Worm (Caenorhabditis elegans) whole organism, mixed stage, embryonic: ENCODE measurements around the gene pgph-1.

Experiments used
- M03D4.4 ChIP-seq: sonication (generic microtip); optimal IDR thresholded peaks from 2 replicates; lab custom pipeline; 2017; ENCODE audit warnings: mild to moderate bottlenecking, missing genetic modification characterization, missing compliant biosample characterization
- bed-3 ChIP-seq: fragments of 200-800 bp; sonication (Bioruptor generic); optimal IDR thresholded peaks from 3 replicates; lab custom pipeline; 2018; ENCODE audit warnings: mild to moderate bottlenecking, missing genetic modification characterization, moderate library complexity, missing compliant biosample characterization
- ceh-39 ChIP-seq: fragments of 150-350 bp; optimal IDR thresholded peaks from 2 replicates; lab custom pipeline; 2014; ENCODE audit warnings: missing biosample characterization, missing genetic modification characterization
- ceh-43 ChIP-seq: fragments of 200-800 bp; sonication (Bioruptor generic); optimal IDR thresholded peaks from 2 replicates; lab custom pipeline; 2018; ENCODE audit warnings: mild to moderate bottlenecking, missing genetic modification characterization, moderate library complexity, missing compliant biosample characterization
- ceh-83 ChIP-seq: fragments of 200-800 bp; sonication (Bioruptor generic); optimal IDR thresholded peaks from 2 replicates; lab custom pipeline; 2018; ENCODE audit warnings: mild to moderate bottlenecking, missing genetic modification characterization, missing compliant biosample characterization
- ces-1 ChIP-seq: fragments of 150-350 bp; optimal IDR thresholded peaks from 2 replicates; lab custom pipeline; 2014; ENCODE audit warnings: missing biosample characterization, missing genetic modification reagents, missing genetic modification characterization
- cnd-1 ChIP-seq: fragments of 200-800 bp; sonication (Bioruptor generic); optimal IDR thresholded peaks from 2 replicates; lab custom pipeline; 2018; ENCODE audit warnings: mild to moderate bottlenecking, missing genetic modification characterization, missing compliant biosample characterization
- drap-1 ChIP-seq: fragments of 200-800 bp; sonication (Bioruptor generic); optimal IDR thresholded peaks from 3 replicates; lab custom pipeline; 2018; ENCODE audit warnings: mild to moderate bottlenecking, missing genetic modification characterization, missing compliant biosample characterization
- elt-1 ChIP-seq: sonication (generic microtip); optimal IDR thresholded peaks from 2 replicates; lab custom pipeline; 2017; ENCODE audit warnings: missing genetic modification characterization, mild to moderate bottlenecking, missing compliant biosample characterization, antibody characterized with exemption, moderate library complexity, borderline replicate concordance; ENCODE audit not compliant: insufficient read depth
- elt-3 ChIP-seq: fragments of 150-350 bp; optimal IDR thresholded peaks from 2 replicates; lab custom pipeline; 2014; ENCODE audit warnings: missing biosample characterization, missing genetic modification characterization
- flh-1 ChIP-seq: fragments of 200-800 bp; sonication (Bioruptor generic); optimal IDR thresholded peaks from 2 replicates; lab custom pipeline; 2018; ENCODE audit warnings: mild to moderate bottlenecking, missing genetic modification characterization, moderate library complexity, missing compliant biosample characterization
- ham-2 ChIP-seq: fragments of 200-800 bp; sonication (Bioruptor generic); optimal IDR thresholded peaks from 2 replicates; lab custom pipeline; 2018; ENCODE audit warnings: mild to moderate bottlenecking, missing genetic modification characterization, missing compliant biosample characterization
- hlh-1 ChIP-seq: fragments of 150-350 bp; optimal IDR thresholded peaks from 2 replicates; lab custom pipeline; 2014; ENCODE audit warnings: missing biosample characterization, missing genetic modification reagents, missing genetic modification characterization
- lin-13 ChIP-seq: fragments of 150-350 bp; optimal IDR thresholded peaks from 2 replicates; lab custom pipeline; 2014; ENCODE audit warnings: missing biosample characterization, missing genetic modification characterization
- lin-32 ChIP-seq: fragments of 200-800 bp; sonication (Bioruptor generic); optimal IDR thresholded peaks from 2 replicates; lab custom pipeline; 2018; ENCODE audit warnings: mild to moderate bottlenecking, missing genetic modification characterization, missing compliant biosample characterization
- lsy-2 ChIP-seq: fragments of 150-350 bp; optimal IDR thresholded peaks from 2 replicates; lab custom pipeline; 2014; ENCODE audit warnings: missing biosample characterization, missing genetic modification characterization
- mep-1 ChIP-seq: fragments of 150-350 bp; optimal IDR thresholded peaks from 2 replicates; lab custom pipeline; 2017; ENCODE audit warnings: missing biosample characterization, missing genetic modification reagents, missing genetic modification characterization, inconsistent platforms
- mls-2 ChIP-seq: sonication (generic microtip); optimal IDR thresholded peaks from 2 replicates; lab custom pipeline; 2016; ENCODE audit warnings: mild to moderate bottlenecking, missing genetic modification characterization, moderate library complexity, missing compliant biosample characterization
- nhr-2 ChIP-seq: fragments of 150-350 bp; optimal IDR thresholded peaks from 2 replicates; lab custom pipeline; 2014; ENCODE audit warnings: missing biosample characterization, missing genetic modification characterization
- nhr-237 ChIP-seq: fragments of 150-350 bp; optimal IDR thresholded peaks from 2 replicates; lab custom pipeline; 2014; ENCODE audit warnings: missing biosample characterization, missing genetic modification characterization
- nhr-28 ChIP-seq: fragments of 150-350 bp; optimal IDR thresholded peaks from 2 replicates; lab custom pipeline; 2014; ENCODE audit warnings: missing biosample characterization, missing genetic modification characterization
- nhr-76 ChIP-seq: sonication (generic microtip); optimal IDR thresholded peaks from 2 replicates; lab custom pipeline; 2017; ENCODE audit warnings: missing biosample characterization, missing genetic modification characterization
- pha-4 ChIP-seq: fragments of 150-350 bp; optimal IDR thresholded peaks from 2 replicates; lab custom pipeline; 2018; ENCODE audit warnings: missing biosample characterization, missing genetic modification reagents, missing genetic modification characterization
- sem-2 ChIP-seq: fragments of 200-800 bp; sonication (Bioruptor generic); optimal IDR thresholded peaks from 2 replicates; lab custom pipeline; 2018; ENCODE audit warnings: mild to moderate bottlenecking, missing genetic modification characterization, missing compliant biosample characterization
- snpc-4 ChIP-seq: fragments of 150-350 bp; optimal IDR thresholded peaks from 2 replicates; lab custom pipeline; 2014; ENCODE audit warnings: missing biosample characterization, missing genetic modification characterization
- tbx-8 ChIP-seq: fragments of 200-800 bp; sonication (Bioruptor generic); optimal IDR thresholded peaks from 2 replicates; lab custom pipeline; 2018; ENCODE audit warnings: mild to moderate bottlenecking, missing genetic modification characterization, moderate library complexity, missing compliant biosample characterization
- unc-120 ChIP-seq: sonication (generic microtip); optimal IDR thresholded peaks from 2 replicates; lab custom pipeline; 2017; ENCODE audit warnings: missing genetic modification characterization, missing compliant biosample characterization; ENCODE audit not compliant: poor library complexity, severe bottlenecking
- unc-62 ChIP-seq: fragments of 150-350 bp; optimal IDR thresholded peaks from 2 replicates; lab custom pipeline; 2014; ENCODE audit warnings: missing biosample characterization, missing genetic modification reagents, missing genetic modification characterization
- zip-8 ChIP-seq: fragments of 150-350 bp; optimal IDR thresholded peaks from 2 replicates; lab custom pipeline; 2014; ENCODE audit warnings: missing biosample characterization, missing genetic modification characterization

pgph-1 gene

DNA sequence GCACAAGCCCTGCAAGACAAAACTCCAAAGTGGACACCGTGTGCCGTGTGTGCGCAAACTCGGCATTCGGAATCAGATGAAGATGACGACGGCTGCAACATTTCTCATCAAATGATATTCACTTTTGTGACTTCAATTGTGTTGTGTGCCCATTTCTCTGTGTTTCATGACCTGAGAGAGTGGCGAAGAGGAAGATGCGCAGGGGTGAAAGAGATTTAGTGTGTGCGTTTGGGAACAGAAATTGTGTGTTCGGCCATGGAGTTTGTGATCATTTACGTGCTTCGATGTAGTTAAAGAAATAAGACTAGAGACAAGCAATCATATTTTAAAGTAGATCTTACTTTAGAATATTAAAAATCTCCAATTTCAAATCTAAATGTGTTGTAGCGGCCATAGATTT lies 35.3 kb upstream of the pgph-1 start:
- TF ChIP-seq lin-13 (tag; lab: Kevin White, UChicago): no peak
- no peak for TF ChIP-seq nhr-2 (tag; lab: Kevin White, UChicago)
- TF ChIP-seq zip-8 (tag; lab: Kevin White, UChicago): no peak
- TF ChIP-seq drap-1 (GFP tag; lab: Kevin White, UChicago): no peak
- TF ChIP-seq hlh-1: no peak
- TF ChIP-seq ceh-39 (tag; lab: Kevin White, UChicago): no peak
- TF ChIP-seq ces-1 (GFP tag; lab: Kevin White, UChicago): no peak
- no peak for TF ChIP-seq flh-1 (GFP tag; lab: Kevin White, UChicago)

ce11 chrV:5785372-5785771 lies 32.0 kb upstream of the pgph-1 start, which contains the start of gene F44E7.7:
TSS of gene F44E7.7 (minus strand) at chrV:5785472.
- TF ChIP-seq pha-4 (no peak), nhr-2 (tag; lab: Kevin White, UChicago) (no peak), mep-1 (tag; lab: Kevin White, UChicago) (no peak), ceh-83 (GFP tag; lab: Kevin White, UChicago) (no peak), sem-2 (GFP tag; lab: Kevin White, UChicago) (no peak), nhr-28 (no peak), unc-62 (GFP tag; lab: Kevin White, UChicago) (no peak), flh-1 (GFP tag; lab: Kevin White, UChicago) (no peak), ham-2 (no peak), mls-2 (tag; lab: Kevin White, UChicago) (no peak), ceh-39 (tag; lab: Kevin White, UChicago) (no peak), lin-13 (tag; lab: Kevin White, UChicago) (no peak), unc-120 (tag; lab: Kevin White, UChicago) (no peak), drap-1 (GFP tag; lab: Kevin White, UChicago) (no peak)

DNA sequence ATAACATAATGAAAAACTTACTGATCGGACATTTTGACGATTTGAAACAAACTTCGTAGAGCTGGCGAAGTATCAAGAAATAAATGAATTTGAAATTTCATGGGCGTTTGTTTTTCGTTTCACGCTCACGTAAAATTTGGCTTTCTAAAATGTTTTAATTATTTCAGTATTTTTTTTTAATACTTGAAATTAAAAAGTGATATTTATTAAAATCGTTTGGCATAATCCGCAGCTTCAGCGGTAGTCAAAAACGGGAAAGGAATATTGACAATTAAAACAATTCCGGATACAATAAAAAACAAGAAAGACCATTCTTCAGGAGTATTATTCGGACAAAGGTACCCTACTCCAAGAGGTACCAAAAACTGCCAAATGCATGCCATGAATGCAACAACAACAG lies 29.4 kb upstream of the pgph-1 start, which contains the start of gene fbxa-183:
TSS of gene fbxa-183 (minus strand) at position 101 of the 400 bp plus-strand sequence.
- no peak for TF ChIP-seq cnd-1 (tag; lab: Kevin White, UChicago)
- TF ChIP-seq elt-1 (tag; lab: Kevin White, UChicago): no peak
- TF ChIP-seq lin-13 (tag; lab: Kevin White, UChicago): no peak
- TF ChIP-seq ceh-43: no peak

DNA sequence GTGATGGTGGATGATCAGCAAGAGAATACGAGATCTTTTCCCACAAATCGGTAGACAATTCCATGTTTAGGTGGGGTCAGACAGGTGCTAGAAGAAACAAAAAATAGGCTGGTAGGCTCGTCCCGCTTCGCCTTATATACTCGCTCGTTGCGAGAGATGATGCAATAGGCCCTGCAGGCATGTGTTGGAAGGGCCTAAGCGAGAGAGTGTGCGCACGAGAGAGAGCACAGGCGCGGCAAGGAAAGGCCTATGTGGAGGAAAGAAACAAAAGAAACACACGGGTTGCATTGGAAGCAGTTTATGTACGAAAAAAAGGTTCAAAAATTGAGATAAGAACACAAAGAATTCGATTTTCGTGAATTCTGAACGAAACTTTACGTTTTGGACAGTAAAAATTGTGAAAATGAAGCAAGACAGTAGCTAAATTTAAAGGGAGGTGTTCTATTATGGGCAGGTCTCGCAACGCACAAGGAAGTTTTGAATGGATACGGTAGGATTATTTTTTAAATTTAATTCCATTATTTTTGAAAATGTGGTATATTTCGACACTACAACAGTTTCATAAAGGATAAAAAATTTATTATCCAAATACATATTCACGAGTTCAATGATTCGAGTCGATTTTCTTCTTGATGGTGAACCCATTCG lies 27.5 kb upstream of the pgph-1 start, which contains the start of gene F44E7.5:
TSS of gene F44E7.5 (minus strand) at position 210 of the 648 bp plus-strand sequence.
- TF ChIP-seq unc-120 (tag; lab: Kevin White, UChicago) (peak; percentile 8), lsy-2 (tag; lab: Kevin White, UChicago) (peak; percentile 20), zip-8 (tag; lab: Kevin White, UChicago) (peak; percentile 60), lin-32 (no peak), snpc-4 (tag; lab: Kevin White, UChicago) (no peak), lin-13 (tag; lab: Kevin White, UChicago) (no peak), ces-1 (GFP tag; lab: Kevin White, UChicago) (peak; percentile 2), tbx-8 (GFP tag; lab: Kevin White, UChicago) (no peak), ceh-39 (tag; lab: Kevin White, UChicago) (peak; percentile 37), elt-1 (tag; lab: Kevin White, UChicago) (no peak)

- TF ChIP-seq nhr-237: no peak
- no peak for TF ChIP-seq cnd-1 (tag; lab: Kevin White, UChicago)
- TF ChIP-seq sem-2 (GFP tag; lab: Kevin White, UChicago): no peak
- TF ChIP-seq lin-32: no peak
- TF ChIP-seq nhr-28: no peak
- no peak for TF ChIP-seq bed-3 (GFP tag; lab: Kevin White, UChicago)
- TF ChIP-seq nhr-76 (tag; lab: Kevin White, UChicago): no peak
- TF ChIP-seq M03D4.4: no peak
- TF ChIP-seq lsy-2 (tag; lab: Kevin White, UChicago): no peak
- TF ChIP-seq flh-1 (GFP tag; lab: Kevin White, UChicago): no peak
- no peak for TF ChIP-seq zip-8 (tag; lab: Kevin White, UChicago)
- no peak for TF ChIP-seq ces-1 (GFP tag; lab: Kevin White, UChicago)
- no peak for TF ChIP-seq ceh-43
- TF ChIP-seq mep-1 (tag; lab: Kevin White, UChicago): no peak
- TF ChIP-seq elt-3 (tag; lab: Kevin White, UChicago): no peak
- no peak for TF ChIP-seq ham-2
- TF ChIP-seq, all 35 proteins: peak for 0
Observed at ce11 chrV:5779984-5780383, 26.7 kb upstream of the pgph-1 start.
